Worm (Caenorhabditis elegans): ENCODE measurements around the gene C55A6.12.
"Not testable (repeated sequence)": the region's sequence is repeated elsewhere in the genome, so short reads cannot be mapped to it uniquely, and the experiment has no call there.

C55A6.12 gene

ce11 chrV:11531100-11531499 is 28.2 kb upstream of the C55A6.12 start:
- TF ChIP-seq unc-62 (GFP tag; optimal IDR thresholded peaks at IDR 0.05), result no peak

DNA sequence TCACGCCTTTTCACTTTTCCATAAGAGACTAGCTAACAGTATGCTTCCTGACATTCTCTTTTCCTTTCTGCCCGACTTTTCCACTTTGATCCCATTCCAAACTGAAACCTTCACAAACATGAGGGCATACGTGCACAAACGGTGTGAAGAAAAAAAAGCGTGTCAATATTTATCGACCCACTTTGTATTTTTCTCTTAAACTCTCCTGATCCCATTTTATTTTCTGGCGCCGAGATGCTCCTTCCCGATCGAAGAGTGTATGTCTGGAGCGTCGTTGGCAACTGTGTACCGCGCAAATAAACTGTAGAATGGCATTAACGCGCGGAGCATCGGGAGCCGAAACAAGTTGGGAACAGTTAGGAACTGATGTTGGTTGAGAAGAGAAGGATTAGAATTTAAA is 26.6 kb upstream of the C55A6.12 start:
- no peak for TF ChIP-seq unc-62 (GFP tag; optimal IDR thresholded peaks at IDR 0.05)

DNA sequence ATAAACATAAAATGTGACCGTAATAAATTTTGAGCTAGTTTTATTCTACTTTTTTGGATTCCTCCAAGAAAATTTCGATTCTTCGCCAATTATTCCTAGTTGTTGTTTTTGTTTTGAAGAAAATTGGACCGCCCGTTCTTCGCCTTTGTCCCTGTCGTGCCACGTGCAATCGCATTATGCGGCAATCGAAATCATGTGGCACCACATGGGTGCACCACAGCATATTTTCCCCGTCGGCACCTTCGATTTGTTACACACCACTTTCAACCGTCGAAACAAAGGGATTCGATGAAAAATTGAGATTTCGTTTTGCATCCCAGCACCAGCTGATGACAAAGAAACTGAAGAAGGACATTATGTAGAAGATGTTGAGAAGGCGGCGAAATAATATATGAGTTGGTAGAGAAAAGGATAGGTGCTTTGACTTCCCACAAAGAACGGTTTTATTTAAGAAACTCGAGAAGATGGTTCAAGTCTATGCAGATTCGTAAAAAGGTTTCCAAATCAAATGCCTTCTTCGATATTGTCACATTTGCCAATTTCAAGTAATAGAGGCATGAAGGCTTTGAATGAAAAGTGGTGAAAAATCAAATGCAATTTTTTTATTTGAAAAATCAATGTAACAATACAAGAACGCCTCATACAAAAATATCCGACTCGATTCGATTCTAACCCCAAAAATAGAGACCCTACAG is 25.8 kb upstream of the C55A6.12 start:
- TF ChIP-seq unc-62 (GFP tag; optimal IDR thresholded peaks at IDR 0.05), result no peak

DNA sequence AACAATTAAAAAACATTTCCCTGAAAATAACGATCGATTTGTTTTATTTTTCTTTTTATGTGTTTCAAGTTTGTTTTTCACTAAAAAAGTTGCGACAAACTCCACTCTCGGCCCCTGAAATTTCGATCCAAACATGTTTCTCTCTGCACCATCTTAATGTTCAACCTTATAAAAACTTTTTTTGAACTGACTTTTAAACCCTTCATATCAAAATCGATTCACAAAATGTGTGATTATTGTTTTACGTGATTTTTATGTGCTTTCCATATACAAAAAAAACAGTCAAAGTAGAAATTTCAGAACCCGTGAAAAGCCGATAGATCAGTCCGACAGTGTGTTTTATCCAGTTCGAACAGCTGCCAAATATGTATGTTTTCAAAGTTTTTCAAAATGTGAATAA is 24.6 kb upstream of the C55A6.12 start, which contains the start of gene ccch-1:
Gene ccch-1, plus strand, starts transcription at position 301 of the 400 bp plus-strand sequence.
- no peak for TF ChIP-seq unc-62 (GFP tag; optimal IDR thresholded peaks at IDR 0.05)

DNA sequence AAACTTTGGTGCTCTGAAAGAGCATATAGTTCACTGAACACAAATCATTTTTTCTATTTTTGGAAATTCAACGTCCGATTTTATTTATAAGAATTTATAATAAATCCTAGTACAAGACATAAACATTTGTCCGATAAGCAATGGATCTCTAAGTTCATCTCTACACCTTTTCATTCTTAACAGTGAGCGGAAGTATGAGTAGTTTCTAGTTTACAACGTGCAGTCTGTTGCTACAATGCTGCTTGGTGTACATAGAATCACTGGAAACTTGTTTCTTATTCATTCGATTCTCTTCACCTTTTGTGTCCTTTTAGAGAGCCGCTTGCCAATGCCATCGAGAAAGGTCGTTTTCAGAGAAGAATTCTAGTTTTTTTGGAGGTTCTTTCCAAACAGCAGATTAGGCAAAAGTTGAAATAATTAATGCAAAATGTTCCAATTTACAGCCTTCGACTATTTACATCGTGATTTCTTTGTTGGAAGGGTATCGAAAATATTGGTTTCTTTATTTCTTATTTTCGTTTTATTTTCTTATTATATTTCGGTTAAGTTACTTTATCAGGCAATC is 24.1 kb upstream of the C55A6.12 start:
- no peak for TF ChIP-seq unc-62 (GFP tag; optimal IDR thresholded peaks at IDR 0.05)

DNA sequence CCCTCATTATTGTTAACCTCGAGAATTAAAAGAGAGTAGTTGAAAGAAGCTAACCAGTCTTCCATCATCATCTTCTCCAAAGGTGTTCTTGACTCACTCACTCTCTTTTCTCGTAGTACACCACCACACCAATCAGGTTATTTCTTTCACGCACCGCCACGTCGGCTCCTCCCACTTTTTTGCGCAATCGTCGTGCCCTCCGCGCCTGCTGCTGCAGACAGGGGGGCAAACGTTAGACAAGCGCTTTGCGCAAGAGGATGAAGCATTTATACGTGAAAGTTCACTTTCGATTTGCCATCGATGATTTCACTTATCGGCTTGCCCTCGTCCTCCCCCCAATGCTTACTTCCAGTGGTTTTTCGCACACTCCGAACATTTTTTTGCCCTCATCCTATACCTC is 22.4 kb upstream of the C55A6.12 start:
- TF ChIP-seq unc-62 (GFP tag; optimal IDR thresholded peaks at IDR 0.05), result no peak

- TF ChIP-seq unc-62 (GFP tag; optimal IDR thresholded peaks at IDR 0.05), result no peak
Observed at ce11 chrV:11521448-11521847, 18.5 kb upstream of the C55A6.12 start, which contains the start of gene pafo-1. pafo-1 (plus strand) TSS chrV:11521703.

- no peak for TF ChIP-seq unc-62 (GFP tag; optimal IDR thresholded peaks at IDR 0.05)
Observed at ce11 chrV:11520215-11520614, 17.3 kb upstream of the C55A6.12 start, which contains the start of the genes C55A6.11 and C55A6.7. C55A6.11 (plus strand) TSS chrV:11520515. C55A6.7 (minus strand) TSS chrV:11520530.

ce11 chrV:11517789-11518188 is 14.9 kb upstream of the C55A6.12 start, which contains the start of gene C55A6.4:
C55A6.4 (minus strand) TSS chrV:11517889.
- TF ChIP-seq unc-62 (GFP tag; optimal IDR thresholded peaks at IDR 0.05), result no peak

DNA sequence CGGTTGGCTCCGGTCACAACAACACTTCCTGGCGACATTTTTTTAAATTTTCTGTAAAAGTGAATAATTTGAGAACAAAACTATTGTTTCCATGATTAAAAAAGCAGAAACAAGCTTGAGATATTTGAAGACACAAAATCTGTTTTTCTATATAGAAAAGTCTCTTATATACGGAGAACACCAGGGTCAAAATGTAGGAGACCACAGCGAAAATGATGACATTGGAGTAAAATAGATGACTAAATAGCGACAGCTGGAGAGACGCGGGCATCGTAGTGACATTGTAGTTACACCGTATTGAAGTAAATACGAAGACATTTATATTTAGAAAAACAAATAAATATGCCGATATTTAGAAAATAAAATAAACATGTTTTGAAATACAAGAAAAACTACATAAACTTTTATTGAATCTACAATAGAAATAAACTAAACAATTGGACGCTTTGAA is 13.2 kb upstream of the C55A6.12 start, which contains the start of gene sdz-8:
Gene sdz-8, minus strand, starts transcription at position 51 of the 451 bp plus-strand sequence.
- no peak for TF ChIP-seq unc-62 (GFP tag; optimal IDR thresholded peaks at IDR 0.05)

- TF ChIP-seq unc-62 (GFP tag; optimal IDR thresholded peaks at IDR 0.05), result no peak
Observed at ce11 chrV:11515145-11515544, 12.2 kb upstream of the C55A6.12 start.

DNA sequence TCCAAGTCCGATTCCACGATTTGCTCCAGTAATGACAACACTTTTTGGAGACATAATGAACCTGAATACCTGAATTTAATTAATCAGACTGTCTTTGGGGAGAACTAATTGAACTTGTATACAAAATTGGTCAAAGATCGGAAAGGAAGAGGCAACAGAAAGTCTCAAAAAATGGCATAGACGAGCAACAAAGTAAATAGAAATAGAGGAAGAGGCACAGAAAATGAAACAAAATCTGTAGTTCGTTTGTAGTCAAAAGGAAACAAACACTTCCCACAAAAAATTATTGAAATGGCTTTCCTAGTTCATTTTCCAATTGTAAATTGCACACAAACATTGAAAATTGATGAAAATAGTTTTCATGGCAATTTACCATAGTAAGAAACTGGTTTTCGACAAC is 11.7 kb upstream of the C55A6.12 start, which contains the start of gene C55A6.6:
Gene C55A6.6, minus strand, starts transcription at position 61 of the 400 bp plus-strand sequence.
- TF ChIP-seq unc-62 (GFP tag; optimal IDR thresholded peaks at IDR 0.05), result no peak

DNA sequence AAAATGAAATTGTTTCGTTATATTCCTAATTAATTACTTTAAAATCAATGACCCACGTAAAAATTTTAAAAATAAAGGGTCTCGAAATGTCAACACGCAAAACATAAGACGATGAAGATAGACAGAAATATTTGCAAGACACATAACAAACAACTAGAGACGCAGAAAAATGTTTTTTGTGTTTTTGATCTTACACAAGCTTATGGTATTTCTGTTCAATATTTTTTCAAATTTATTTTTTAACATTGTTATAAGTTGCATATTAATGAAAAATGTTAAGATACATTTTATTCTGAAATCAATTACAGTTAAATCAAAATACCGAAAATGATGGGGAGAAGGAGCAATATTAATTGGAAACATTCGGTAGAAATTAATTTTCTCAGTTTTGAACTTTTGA is 10.5 kb upstream of the C55A6.12 start, which contains the start of gene C55A6.3:
Gene C55A6.3, minus strand, starts transcription at position 101 of the 400 bp plus-strand sequence.
- no peak for TF ChIP-seq unc-62 (GFP tag; optimal IDR thresholded peaks at IDR 0.05)

DNA sequence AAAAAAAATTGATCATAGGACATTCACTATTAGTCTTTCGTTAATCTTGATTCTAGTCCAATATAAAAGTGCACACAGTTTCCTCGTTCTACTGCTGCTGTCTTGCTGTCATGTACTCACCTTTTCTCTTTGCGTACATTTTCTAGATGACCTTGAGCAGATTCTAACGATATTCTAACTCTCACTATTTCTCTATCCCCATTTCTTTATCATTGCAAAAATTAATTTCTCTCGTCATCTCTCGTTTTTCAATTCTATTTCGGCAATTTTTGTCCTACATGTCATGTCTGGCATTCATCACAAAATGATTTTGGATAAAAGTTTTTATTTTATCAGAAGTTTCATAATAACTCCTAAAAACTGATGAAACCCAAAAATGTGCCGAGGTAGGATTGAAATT is 5.8 kb upstream of the C55A6.12 start, which contains the start of gene ttll-5:
Gene ttll-5, plus strand, starts transcription at position 288 of the 400 bp plus-strand sequence.
- TF ChIP-seq unc-62 (GFP tag; optimal IDR thresholded peaks at IDR 0.05), result no peak

ce11 chrV:11506347-11506746 is 3.4 kb upstream of the C55A6.12 start:
- TF ChIP-seq unc-62 (GFP tag; optimal IDR thresholded peaks at IDR 0.05), result no peak

DNA sequence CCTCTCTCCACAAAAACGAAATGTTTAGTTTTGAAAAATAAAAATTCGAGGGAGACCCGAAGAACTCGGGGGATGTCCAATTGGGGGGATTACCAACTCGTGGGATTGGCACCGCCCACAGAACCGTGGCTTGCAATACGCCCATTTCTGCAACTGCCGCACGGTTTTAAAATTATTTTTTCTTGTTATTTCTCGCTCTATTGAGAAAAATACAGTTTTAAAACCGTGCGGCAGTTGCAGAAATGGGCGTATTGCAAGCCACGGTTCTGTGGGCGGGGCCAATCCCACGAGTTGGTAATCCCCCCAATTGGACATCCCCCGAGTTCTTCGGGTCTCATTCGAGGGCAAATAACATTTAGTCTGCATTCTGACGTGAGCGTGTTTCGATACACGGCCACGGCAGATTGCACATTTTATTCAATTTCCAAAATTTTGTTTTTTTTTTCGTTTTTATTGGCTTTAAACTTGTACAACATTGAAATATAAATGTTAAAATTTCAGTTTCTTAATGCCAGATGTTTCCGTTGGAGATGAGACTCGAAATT is 2.0 kb upstream of the C55A6.12 start, which contains the start of the genes C55A6.1 and C55A6.10:
Gene C55A6.1, minus strand, starts transcription at position 116 of the 545 bp plus-strand sequence.
Gene C55A6.10, plus strand, starts transcription at position 495 of the 545 bp plus-strand sequence.
- TF ChIP-seq unc-62 (GFP tag; optimal IDR thresholded peaks at IDR 0.05), result not testable (repeated sequence)
